Worm (Caenorhabditis elegans) whole organism, L4 larva: ENCODE measurements around the gene T23E7.2.

Experiments used
- F10B5.3 ChIP-seq: sonication (generic microtip); optimal IDR thresholded peaks from 2 replicates; lab custom pipeline; 2016; ENCODE audit warnings: mild to moderate bottlenecking, missing genetic modification characterization, missing compliant biosample characterization
- F26F4.8 ChIP-seq: fragments of 200-800 bp; sonication (Bioruptor generic); conservative IDR thresholded peaks from 2 replicates; pipeline ENCODE4 v1.3.6; 2022; ENCODE audit warnings: missing genetic modification characterization, missing compliant biosample characterization
- F37D6.2 ChIP-seq: sonication (generic microtip); optimal IDR thresholded peaks from 2 replicates; lab custom pipeline; 2016; ENCODE audit warnings: mild to moderate bottlenecking, missing genetic modification characterization, missing compliant biosample characterization
- F49E8.2 ChIP-seq: sonication (generic microtip); optimal IDR thresholded peaks from 2 replicates; lab custom pipeline; 2016; ENCODE audit warnings: missing compliant biosample characterization, mild to moderate bottlenecking, missing genetic modification characterization, borderline replicate concordance
- R02D3.7 ChIP-seq: fragments of 150-350 bp; sonication (generic microtip); optimal IDR thresholded peaks from 3 replicates; lab custom pipeline; 2014; ENCODE audit warnings: missing biosample characterization, missing genetic modification characterization
- T26A8.4 ChIP-seq: fragments of 200-800 bp; sonication (Bioruptor generic); IDR thresholded peaks from 2 replicates; pipeline ENCODE4 v1.3.6; 2022; ENCODE audit warnings: missing genetic modification characterization, missing compliant biosample characterization
- Y48G9A.11 ChIP-seq: fragments of 200-800 bp; sonication (Bioruptor generic); IDR thresholded peaks from 2 replicates; pipeline ENCODE4 v1.3.6; 2022; ENCODE audit warnings: missing genetic modification reagents, missing genetic modification characterization, missing compliant biosample characterization
- Y5F2A.4 ChIP-seq: fragments of 200-800 bp; sonication (Bioruptor generic); optimal IDR thresholded peaks from 2 replicates; lab custom pipeline; 2018; ENCODE audit warnings: mild to moderate bottlenecking, missing genetic modification characterization, missing compliant biosample characterization
- Y75B8A.6 ChIP-seq: fragments of 200-800 bp; sonication (Bioruptor generic); IDR thresholded peaks from 2 replicates; pipeline ENCODE4 v1.3.6; 2022; ENCODE audit warnings: missing genetic modification reagents, missing genetic modification characterization, missing compliant biosample characterization
- aha-1 ChIP-seq: fragments of 150-350 bp; peaks from one replicate; lab custom pipeline; 2014; ENCODE audit warnings: missing biosample characterization, missing genetic modification characterization
- aly-2 ChIP-seq: sonication (generic microtip); optimal IDR thresholded peaks from 2 replicates; lab custom pipeline; 2018; ENCODE audit warnings: missing biosample characterization, missing genetic modification characterization
- ama-1 ChIP-seq: fragments of 150-350 bp; optimal IDR thresholded peaks from 2 replicates; lab custom pipeline; 2014; ENCODE audit warnings: inconsistent platforms, mixed read lengths
- attf-4 ChIP-seq: sonication (generic microtip); optimal IDR thresholded peaks from 3 replicates; lab custom pipeline; 2017; ENCODE audit warnings: missing biosample characterization, missing genetic modification characterization
- ceh-20 ChIP-seq: fragments of 200-800 bp; sonication (Bioruptor generic); IDR thresholded peaks from 2 replicates; pipeline ENCODE4 v1.3.6; 2022; ENCODE audit warnings: missing genetic modification reagents, missing genetic modification characterization, missing compliant biosample characterization
- ceh-28 ChIP-seq: fragments of 150-350 bp; optimal IDR thresholded peaks from 2 replicates; lab custom pipeline; 2014; ENCODE audit warnings: missing biosample characterization, missing genetic modification reagents, missing genetic modification characterization
- ceh-32 ChIP-seq: sonication (generic microtip); optimal IDR thresholded peaks from 2 replicates; lab custom pipeline; 2016; ENCODE audit warnings: mild to moderate bottlenecking, missing genetic modification characterization, missing compliant biosample characterization; ENCODE audit not compliant: poor library complexity
- ces-1 ChIP-seq: fragments of 150-350 bp; sonication (generic microtip); optimal IDR thresholded peaks from 4 replicates; lab custom pipeline; 2014; ENCODE audit warnings: missing biosample characterization, missing genetic modification reagents, missing genetic modification characterization
- daf-16 ChIP-seq, 3 experiments: sonication (generic microtip); optimal IDR thresholded peaks; 2 replicates each; lab custom pipeline; 2016 to 2017; ENCODE audit warnings: missing genetic modification characterization in 3 of 3, missing genetic modification reagents in 3 of 3, mild to moderate bottlenecking in 2 of 3, missing compliant biosample characterization in 2 of 3, missing biosample characterization in 1 of 3, moderate library complexity in 1 of 3
- dmd-8 ChIP-seq: fragments of 200-800 bp; sonication (Bioruptor generic); IDR thresholded peaks from 2 replicates; pipeline ENCODE4 v1.3.6; 2022; ENCODE audit warnings: missing genetic modification characterization, missing compliant biosample characterization
- dmd-9 ChIP-seq: fragments of 200-800 bp; sonication (Bioruptor generic); IDR thresholded peaks from 2 replicates; pipeline ENCODE4 v1.3.6; 2022; ENCODE audit warnings: missing genetic modification reagents, missing genetic modification characterization, missing compliant biosample characterization
- duxl-1 ChIP-seq: sonication (generic microtip); optimal IDR thresholded peaks from 2 replicates; lab custom pipeline; 2016; ENCODE audit warnings: mild to moderate bottlenecking, missing genetic modification characterization, moderate library complexity, missing compliant biosample characterization; ENCODE audit not compliant: poor library complexity
- egl-43 ChIP-seq: fragments of 200-800 bp; sonication (Bioruptor generic); IDR thresholded peaks from 2 replicates; pipeline ENCODE4 v1.3.6; 2022; ENCODE audit warnings: missing genetic modification reagents, missing genetic modification characterization, missing compliant biosample characterization
- hif-1 ChIP-seq, 2 experiments: sonication (generic microtip); optimal IDR thresholded peaks; 2 replicates each; lab custom pipeline; 2016 to 2017; ENCODE audit warnings: missing compliant biosample characterization in 2 of 2, missing genetic modification characterization in 2 of 2, missing genetic modification reagents in 2 of 2, missing genotype in 2 of 2, mild to moderate bottlenecking in 1 of 2
- hlh-30 ChIP-seq: sonication (generic microtip); optimal IDR thresholded peaks from 2 replicates; lab custom pipeline; 2017; ENCODE audit warnings: antibody characterized with exemption, mild to moderate bottlenecking, missing genetic modification characterization, missing compliant biosample characterization; ENCODE audit not compliant: insufficient read depth
- jun-1 ChIP-seq: fragments of 150-350 bp; optimal IDR thresholded peaks from 2 replicates; lab custom pipeline; 2014; ENCODE audit warnings: missing biosample characterization, missing genetic modification reagents, missing genetic modification characterization
- lin-1 ChIP-seq: fragments of 200-800 bp; sonication (Bioruptor generic); IDR thresholded peaks from 2 replicates; pipeline ENCODE4 v1.3.6; 2022; ENCODE audit warnings: missing genetic modification reagents, missing genetic modification characterization, missing compliant biosample characterization
- lin-13 ChIP-seq: fragments of 150-350 bp; optimal IDR thresholded peaks from 2 replicates; lab custom pipeline; 2014; ENCODE audit warnings: missing biosample characterization, missing genetic modification reagents, missing genetic modification characterization
- madf-9 ChIP-seq: fragments of 200-800 bp; sonication (Bioruptor generic); conservative IDR thresholded peaks from 2 replicates; pipeline ENCODE4 v1.3.6; 2022; ENCODE audit warnings: missing genetic modification reagents, missing genetic modification characterization, missing compliant biosample characterization
- mdl-1 ChIP-seq, 2 experiments: fragments of 150-350 bp in 1 of 2; sonication (generic microtip) in 1 of 2; optimal IDR thresholded peaks; 2 replicates each; lab custom pipeline; 2014 to 2017; ENCODE audit warnings: missing biosample characterization in 2 of 2, missing genetic modification characterization in 2 of 2
- mes-2 ChIP-seq: sonication (generic microtip); optimal IDR thresholded peaks from 2 replicates; lab custom pipeline; 2016; ENCODE audit warnings: missing genotype, mild to moderate bottlenecking, missing genetic modification characterization, missing compliant biosample characterization; ENCODE audit not compliant: poor library complexity, severe bottlenecking
- mxl-2 ChIP-seq: fragments of 200-800 bp; sonication (Bioruptor generic); conservative IDR thresholded peaks from 2 replicates; pipeline ENCODE4 v1.3.6; 2022; ENCODE audit warnings: missing genetic modification reagents, missing genetic modification characterization, missing compliant biosample characterization
- mxl-3 ChIP-seq: fragments of 200-800 bp; sonication (Bioruptor generic); optimal IDR thresholded peaks from 2 replicates; lab custom pipeline; 2018; ENCODE audit warnings: mild to moderate bottlenecking, missing genetic modification characterization, missing compliant biosample characterization
- nhr-10 ChIP-seq: fragments of 150-350 bp; optimal IDR thresholded peaks from 2 replicates; lab custom pipeline; 2014; ENCODE audit warnings: missing biosample characterization, missing genetic modification characterization
- nhr-111 ChIP-seq: fragments of 200-800 bp; sonication (Bioruptor generic); optimal IDR thresholded peaks from 2 replicates; lab custom pipeline; 2018; ENCODE audit warnings: mild to moderate bottlenecking, missing genetic modification characterization, missing compliant biosample characterization
- nhr-25 ChIP-seq: sonication (generic microtip); optimal IDR thresholded peaks from 2 replicates; lab custom pipeline; 2017; ENCODE audit warnings: missing genetic modification characterization, mild to moderate bottlenecking, missing compliant biosample characterization, antibody characterized with exemption, moderate library complexity, borderline replicate concordance; ENCODE audit not compliant: insufficient read depth
- nhr-41 ChIP-seq: fragments of 200-800 bp; sonication (Bioruptor generic); IDR thresholded peaks from 2 replicates; pipeline ENCODE4 v1.3.6; 2022; ENCODE audit warnings: missing genetic modification reagents, missing genetic modification characterization, missing compliant biosample characterization
- nhr-76 ChIP-seq: fragments of 150-350 bp; optimal IDR thresholded peaks from 2 replicates; lab custom pipeline; 2014; ENCODE audit warnings: missing biosample characterization, missing genetic modification characterization
- nhr-77 ChIP-seq: fragments of 150-350 bp; optimal IDR thresholded peaks from 2 replicates; lab custom pipeline; 2014; ENCODE audit warnings: missing biosample characterization, missing genetic modification characterization
- php-3 ChIP-seq: fragments of 200-800 bp; sonication (Bioruptor generic); IDR thresholded peaks from 2 replicates; pipeline ENCODE4 v1.3.6; 2022; ENCODE audit warnings: missing genetic modification reagents, missing genetic modification characterization, missing compliant biosample characterization
- pqm-1 ChIP-seq: sonication (generic microtip); optimal IDR thresholded peaks from 2 replicates; lab custom pipeline; 2017; ENCODE audit warnings: missing biosample characterization, missing genetic modification characterization
- rbr-2 ChIP-seq: sonication (generic microtip); optimal IDR thresholded peaks from 2 replicates; lab custom pipeline; 2016; ENCODE audit warnings: missing genotype, missing genetic modification characterization, missing compliant biosample characterization
- saeg-2 ChIP-seq: fragments of 200-800 bp; sonication (Bioruptor generic); IDR thresholded peaks from 2 replicates; pipeline ENCODE4 v1.3.6; 2022; ENCODE audit warnings: missing genetic modification reagents, missing genetic modification characterization, missing compliant biosample characterization
- sdz-12 ChIP-seq: fragments of 200-800 bp; sonication (Bioruptor generic); optimal IDR thresholded peaks from 2 replicates; lab custom pipeline; 2018; ENCODE audit warnings: mild to moderate bottlenecking, missing genetic modification characterization, missing compliant biosample characterization
- set-16 ChIP-seq: fragments of 200-800 bp; sonication (Bioruptor generic); IDR thresholded peaks from 2 replicates; pipeline ENCODE4 v1.3.6; 2022; ENCODE audit warnings: missing genetic modification reagents, missing genetic modification characterization, missing compliant biosample characterization
- skn-1 ChIP-seq: fragments of 150-350 bp; optimal IDR thresholded peaks from 2 replicates; lab custom pipeline; 2014; ENCODE audit warnings: missing biosample characterization, missing genetic modification characterization
- spr-1 ChIP-seq: sonication (generic microtip); optimal IDR thresholded peaks from 2 replicates; lab custom pipeline; 2016; ENCODE audit warnings: mild to moderate bottlenecking, missing genetic modification characterization, missing compliant biosample characterization
- tag-97 ChIP-seq: fragments of 200-800 bp; sonication (Bioruptor generic); IDR thresholded peaks from 2 replicates; pipeline ENCODE4 v1.3.6; 2022; ENCODE audit warnings: missing genetic modification characterization, missing compliant biosample characterization
- vab-7 ChIP-seq: fragments of 200-800 bp; sonication (Bioruptor generic); IDR thresholded peaks from 2 replicates; pipeline ENCODE4 v1.3.6; 2022; ENCODE audit warnings: missing genetic modification reagents, missing genetic modification characterization, missing compliant biosample characterization
- zip-11 ChIP-seq: fragments of 200-800 bp; sonication (Bioruptor generic); IDR thresholded peaks from 2 replicates; pipeline ENCODE4 v1.3.6; 2022; ENCODE audit warnings: missing genetic modification characterization, missing compliant biosample characterization
- zip-2 ChIP-seq: fragments of 150-350 bp; optimal IDR thresholded peaks from 2 replicates; lab custom pipeline; 2014; ENCODE audit warnings: missing biosample characterization, missing genetic modification characterization
- ztf-11 ChIP-seq: fragments of 150-350 bp; optimal IDR thresholded peaks from 2 replicates; lab custom pipeline; 2014; ENCODE audit warnings: missing biosample characterization, missing genetic modification characterization

Gene T23E7.2

ce11 chrX:17633166-17633565 lies 37.7 kb upstream of the T23E7.2 start (continued):
- TF ChIP-seq T26A8.4 (GFP tag; lab: Robert Waterston, UW): 0 out of 2 replicates have a peak, but pooled peaks have one; percentile 39
- no peak for TF ChIP-seq Y75B8A.6 (GFP tag; lab: Robert Waterston, UW)
- TF ChIP-seq nhr-111 (GFP tag; lab: Kevin White, UChicago): no peak
- TF ChIP-seq zip-11 (GFP tag; lab: Robert Waterston, UW): no peak
- no peak for TF ChIP-seq aly-2
- no peak for TF ChIP-seq dmd-8 (GFP tag; lab: Robert Waterston, UW)
- no peak for TF ChIP-seq nhr-10 (tag; lab: Kevin White, UChicago)
- TF ChIP-seq pqm-1: no peak
- TF ChIP-seq ama-1 (lab: Kevin White, UChicago): no peak
- no peak for TF ChIP-seq R02D3.7 (tag; lab: Kevin White, UChicago)
- TF ChIP-seq skn-1 (tag; lab: Kevin White, UChicago): no peak
- peak; percentile 98 for TF ChIP-seq mxl-2
- no peak for TF ChIP-seq nhr-77 (tag; lab: Kevin White, UChicago)
- no peak for TF ChIP-seq ceh-32 (tag; lab: Kevin White, UChicago)
- TF ChIP-seq Y48G9A.11 (GFP tag; lab: Robert Waterston, UW): no peak
- TF ChIP-seq ceh-20: peak; percentile 75
- TF ChIP-seq hif-1 (tag; optimal IDR thresholded peaks at IDR 0.05; lab: Kevin White, UChicago): peak; percentile 45 to 83
- no peak for TF ChIP-seq duxl-1 (tag; lab: Kevin White, UChicago)
- TF ChIP-seq mes-2: no peak
- no peak for TF ChIP-seq ztf-11 (tag; lab: Kevin White, UChicago)
- no peak for TF ChIP-seq F49E8.2 (tag; lab: Kevin White, UChicago)
- TF ChIP-seq php-3 (GFP tag; lab: Robert Waterston, UW): no peak
- TF ChIP-seq F26F4.8: no peak
- TF ChIP-seq jun-1 (tag; lab: Kevin White, UChicago): no peak
- peak; percentile 98 for TF ChIP-seq mxl-3
- TF ChIP-seq rbr-2 (tag; lab: Kevin White, UChicago): peak; percentile 21
- no peak for TF ChIP-seq Y5F2A.4 (GFP tag; lab: Kevin White, UChicago)
- TF ChIP-seq ceh-28 (tag; lab: Kevin White, UChicago): no peak
- peak; percentile 96 for TF ChIP-seq hlh-30 (tag; lab: Kevin White, UChicago)
- TF ChIP-seq mdl-1 (tag; optimal IDR thresholded peaks at IDR 0.05; lab: Kevin White, UChicago): peak; percentile 85 to 88
- no peak for TF ChIP-seq ces-1 (GFP tag; lab: Kevin White, UChicago)
- TF ChIP-seq nhr-25: no peak
- peak; percentile 19 for TF ChIP-seq spr-1 (tag; lab: Kevin White, UChicago)
- no peak for TF ChIP-seq attf-4
- TF ChIP-seq tag-97 (GFP tag; lab: Robert Waterston, UW): no peak
- TF ChIP-seq egl-43: no peak
- peak in 1 of 2 experiments; percentile 50 for TF ChIP-seq daf-16 (GFP tag; optimal IDR thresholded peaks at IDR 0.05; lab: Kevin White, UChicago)
- TF ChIP-seq daf-16 (tag; optimal IDR thresholded peaks at IDR 0.05; lab: Kevin White, UChicago): peak; percentile 43
- no peak for TF ChIP-seq nhr-76 (tag; lab: Kevin White, UChicago)
- 0 out of 2 replicates have a peak, but pooled peaks have one; percentile 55 for TF ChIP-seq madf-9
- no peak for TF ChIP-seq lin-13 (GFP tag; lab: Kevin White, UChicago)
- peak; percentile 43; the same call in 1 of the 2 replicates for TF ChIP-seq set-16
- no peak for TF ChIP-seq nhr-41 (GFP tag; lab: Robert Waterston, UW)
- no peak for TF ChIP-seq vab-7 (GFP tag; lab: Robert Waterston, UW)
- no peak for TF ChIP-seq zip-2 (tag; lab: Kevin White, UChicago)
- TF ChIP-seq F37D6.2 (tag; lab: Kevin White, UChicago): no peak
- TF ChIP-seq F10B5.3: no peak
- TF ChIP-seq saeg-2 (GFP tag; lab: Robert Waterston, UW): peak; percentile 86; the same call in 1 of the 2 replicates
- no peak for TF ChIP-seq sdz-12 (GFP tag; lab: Kevin White, UChicago)
- no peak for TF ChIP-seq dmd-9 (GFP tag; lab: Robert Waterston, UW)
- TF ChIP-seq aha-1 (tag; lab: Kevin White, UChicago): peak; percentile 98
- TF ChIP-seq lin-1: no peak
